Worm (Caenorhabditis elegans) whole organism, midembryonic: ENCODE data around the gene ghi-1.

ENCODE experiments used
- T22C8.4 ChIP-seq: fragments of 200-800 bp; sonication (Bioruptor generic); IDR thresholded peaks from 2 replicates; pipeline ENCODE4 v1.3.6; 2022; ENCODE audit warnings: missing genetic modification characterization, missing compliant biosample characterization
- cog-1 ChIP-seq: sonication (generic microtip); optimal IDR thresholded peaks from 2 replicates; lab custom pipeline; 2016; ENCODE audit warnings: missing genetic modification characterization, missing compliant biosample characterization
- flt-1 ChIP-seq: fragments of 200-800 bp; sonication (Bioruptor generic); IDR thresholded peaks from 2 replicates; pipeline ENCODE4 v1.3.6; 2022; ENCODE audit warnings: missing genetic modification characterization, missing compliant biosample characterization
- klf-2 ChIP-seq: fragments of 200-800 bp; sonication (Bioruptor generic); conservative IDR thresholded peaks from 2 replicates; pipeline ENCODE4 v1.3.6; 2022; ENCODE audit warnings: missing genetic modification reagents, missing genetic modification characterization, missing compliant biosample characterization
- med-1 ChIP-seq: sonication (generic microtip); optimal IDR thresholded peaks from 2 replicates; lab custom pipeline; 2017; ENCODE audit warnings: missing genetic modification characterization, mild to moderate bottlenecking, missing compliant biosample characterization, antibody characterized with exemption, missing genetic modification reagents; ENCODE audit not compliant: insufficient read depth
- ref-1 ChIP-seq: fragments of 200-800 bp; sonication (Bioruptor generic); conservative IDR thresholded peaks from 2 replicates; pipeline ENCODE4 v1.3.6; 2022; ENCODE audit warnings: missing genetic modification reagents, missing genetic modification characterization, missing compliant biosample characterization
- tab-1 ChIP-seq: fragments of 200-800 bp; sonication (Bioruptor generic); IDR thresholded peaks from 2 replicates; pipeline ENCODE4 v1.3.6; 2022; ENCODE audit warnings: missing genetic modification characterization, missing compliant biosample characterization
- ztf-23 ChIP-seq: fragments of 200-800 bp; sonication (Bioruptor generic); IDR thresholded peaks from 2 replicates; pipeline ENCODE4 v1.3.6; 2022; ENCODE audit warnings: missing genetic modification reagents, missing genetic modification characterization, missing compliant biosample characterization
- ztf-29 ChIP-seq: fragments of 200-800 bp; sonication (Bioruptor generic); IDR thresholded peaks from 2 replicates; pipeline ENCODE4 v1.3.6; 2022; ENCODE audit warnings: missing genetic modification reagents, missing genetic modification characterization, missing compliant biosample characterization

DNA sequence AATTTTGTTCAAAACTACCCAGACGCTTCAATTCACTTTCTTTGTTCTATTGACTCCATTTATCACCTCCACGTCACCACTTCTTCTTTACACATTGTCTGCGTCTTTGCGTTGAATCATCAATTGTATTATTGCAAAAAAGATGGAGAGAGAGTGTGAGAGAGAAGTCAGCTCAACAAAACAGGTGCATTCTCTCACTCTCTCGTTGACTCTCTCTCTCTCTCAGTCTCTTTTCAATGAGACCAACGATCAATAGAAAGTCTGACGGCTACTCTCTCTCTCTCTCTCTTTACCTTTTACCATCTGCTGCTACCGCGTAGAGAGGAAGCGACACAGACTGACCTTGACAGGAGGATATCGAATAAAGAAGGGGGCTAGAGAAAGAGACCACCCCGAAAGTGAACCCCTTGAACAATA is 10.8 kb upstream of the ghi-1 start:
- TF ChIP-seq med-1 (GFP tag; lab: Kevin White, UChicago) = no peak
- TF ChIP-seq flt-1 (GFP tag; lab: Robert Waterston, UW) = peak; percentile 49; the same call in 1 of the 2 replicates
- no peak for TF ChIP-seq ref-1 (GFP tag; lab: Robert Waterston, UW)
- TF ChIP-seq T22C8.4 (GFP tag; lab: Robert Waterston, UW) = peak; percentile 75
- no peak; the same call in 1 of the 2 replicates for TF ChIP-seq ztf-29 (GFP tag; lab: Robert Waterston, UW)
- no peak for TF ChIP-seq klf-2
- peak; percentile 64; the same call in 1 of the 2 replicates for TF ChIP-seq ztf-23 (GFP tag; lab: Robert Waterston, UW)
- TF ChIP-seq tab-1 (GFP tag; lab: Robert Waterston, UW) = 0 out of 2 replicates have a peak, but pooled peaks have one; percentile 41
- peak; percentile 31 for TF ChIP-seq cog-1 (tag; lab: Kevin White, UChicago)
